Fruit fly (Drosophila melanogaster): Measurements from ENCODE around the gene Ank2.
A peak's percentile ranks its signal among the peaks of the same experiment; 100 is the strongest.

The Ank2 gene

DNA sequence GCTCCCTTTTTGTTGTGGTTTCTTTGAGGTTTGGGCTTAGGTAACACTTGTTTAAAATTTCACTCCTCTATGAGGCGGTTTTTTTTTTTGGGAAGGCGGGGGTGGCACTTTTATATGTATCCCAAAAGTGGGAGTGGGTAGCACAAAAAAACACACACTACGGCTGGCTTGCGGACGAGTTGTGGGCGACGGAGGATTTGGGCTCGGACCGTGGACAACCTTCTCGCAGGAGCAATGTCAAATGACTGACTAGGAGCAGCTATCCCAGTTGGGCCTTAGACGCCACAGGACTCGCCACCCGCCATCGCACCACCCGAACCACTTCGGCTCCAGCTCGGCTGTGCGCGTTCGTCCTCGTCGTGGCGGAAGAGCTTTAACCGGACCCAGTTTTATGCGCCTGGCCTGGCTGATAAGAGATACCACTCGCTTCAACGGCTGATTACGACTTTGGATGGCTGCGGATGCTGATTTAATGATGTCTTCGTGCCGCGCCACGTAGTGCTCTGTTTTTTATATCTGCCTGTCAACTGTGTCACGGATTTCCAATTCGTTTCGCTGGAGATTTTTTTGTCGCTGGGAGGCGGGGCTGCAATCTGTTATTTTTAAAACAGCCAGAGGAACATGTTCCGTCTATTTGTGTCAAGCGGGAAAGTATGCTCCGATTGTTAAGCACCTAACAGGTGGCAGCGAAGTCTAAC, at the start of gene Ank2:
Gene Ank2 (minus strand): TSS at position 533 of the 698 bp plus-strand sequence.
- no peak for TF ChIP-seq noc (tag; optimal IDR thresholded peaks at IDR 0.05)

DNA sequence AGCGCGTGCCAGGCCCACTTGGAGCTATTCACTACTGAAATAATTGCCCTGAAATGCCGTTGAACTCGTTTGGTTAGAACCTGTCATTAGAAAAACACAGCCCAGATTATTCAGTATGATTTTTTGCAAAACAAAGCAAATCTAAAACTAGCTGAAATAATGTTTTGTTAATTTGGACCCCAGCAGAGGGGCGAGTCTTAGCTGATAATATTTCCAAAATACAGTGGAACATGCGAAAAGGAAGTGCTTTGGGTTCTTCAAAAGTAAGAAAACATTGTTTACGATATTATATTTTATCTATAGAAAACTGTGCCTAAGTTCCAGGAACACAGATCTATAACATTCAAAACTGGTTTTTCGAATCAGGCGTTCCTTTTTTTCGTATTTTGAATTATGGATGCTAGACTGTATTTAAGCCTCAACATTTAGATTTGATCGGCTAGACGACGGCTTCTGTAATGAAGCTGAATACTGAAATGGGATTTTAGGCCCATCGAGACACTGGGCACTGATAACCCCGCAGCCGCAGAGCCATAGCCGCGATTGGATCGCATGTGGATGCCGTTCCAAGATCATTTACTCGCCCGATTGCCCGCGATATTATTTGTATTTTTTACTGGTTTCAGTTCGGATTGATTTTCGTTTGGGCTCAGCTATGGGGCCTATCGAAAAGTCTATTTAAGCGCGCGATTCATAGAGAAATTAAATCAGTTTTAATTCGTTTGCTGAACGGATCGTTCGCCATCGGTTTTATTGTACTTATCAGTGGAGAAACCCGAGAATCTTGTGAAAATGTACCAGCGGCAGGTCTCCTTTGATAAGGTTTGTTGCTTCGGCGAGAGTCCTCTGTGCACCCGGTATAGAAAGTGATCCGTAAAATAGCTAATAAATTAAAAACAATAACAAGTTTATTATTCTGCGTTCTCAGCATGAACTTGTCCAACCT, 41.9 kb upstream of the Ank2 start, which contains the start of gene Hn:
Gene Hn (plus strand): TSS at position 619 of the 946 bp plus-strand sequence.
- no peak for TF ChIP-seq noc (tag; optimal IDR thresholded peaks at IDR 0.05)

DNA sequence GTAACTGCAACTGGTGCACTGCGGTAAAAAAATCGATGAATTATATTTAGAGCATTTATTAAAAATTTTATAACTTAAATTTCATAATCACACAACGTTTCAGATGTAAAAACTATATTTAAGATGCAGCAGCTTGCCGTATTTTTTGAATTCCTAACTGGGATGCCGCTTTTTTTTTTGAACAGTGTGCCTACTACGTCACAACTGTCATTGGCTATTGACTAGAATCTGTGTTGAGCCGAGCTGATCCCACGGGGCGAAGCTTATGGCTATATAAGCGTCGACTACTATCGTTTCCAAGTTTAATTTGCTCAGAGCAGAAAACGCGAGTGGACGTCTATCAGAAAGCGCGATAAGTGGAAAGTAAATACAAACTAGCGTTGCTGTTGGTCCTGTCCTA, 35.9 kb upstream of the Ank2 start, which contains the start of gene CG7409:
Gene CG7409 (plus strand): TSS at position 301 of the 400 bp plus-strand sequence.
- TF ChIP-seq noc (tag; optimal IDR thresholded peaks at IDR 0.05) = no peak

DNA sequence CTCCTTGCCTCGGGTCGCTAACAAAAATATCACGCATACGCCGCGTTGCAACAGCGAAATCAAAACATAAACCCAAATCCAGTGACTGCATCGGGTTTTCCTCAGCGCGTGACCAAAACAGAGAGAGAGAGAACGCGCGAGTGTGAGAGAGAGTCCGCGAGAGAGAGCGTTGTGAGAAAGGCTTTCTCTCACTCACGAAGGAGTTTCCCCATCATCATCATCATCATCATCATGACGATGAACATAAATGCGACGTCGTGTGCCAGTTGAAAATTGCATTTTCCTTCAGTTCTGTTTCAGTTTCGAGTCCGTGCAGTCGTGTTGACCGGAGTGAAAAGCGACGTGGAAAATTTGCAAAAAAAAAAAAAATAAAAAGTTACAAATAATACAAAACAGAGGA, 28.8 kb upstream of the Ank2 start, which contains the start of gene CG13685:
Gene CG13685 (plus strand): TSS at position 301 of the 400 bp plus-strand sequence.
- TF ChIP-seq noc (tag; optimal IDR thresholded peaks at IDR 0.05) = no peak

DNA sequence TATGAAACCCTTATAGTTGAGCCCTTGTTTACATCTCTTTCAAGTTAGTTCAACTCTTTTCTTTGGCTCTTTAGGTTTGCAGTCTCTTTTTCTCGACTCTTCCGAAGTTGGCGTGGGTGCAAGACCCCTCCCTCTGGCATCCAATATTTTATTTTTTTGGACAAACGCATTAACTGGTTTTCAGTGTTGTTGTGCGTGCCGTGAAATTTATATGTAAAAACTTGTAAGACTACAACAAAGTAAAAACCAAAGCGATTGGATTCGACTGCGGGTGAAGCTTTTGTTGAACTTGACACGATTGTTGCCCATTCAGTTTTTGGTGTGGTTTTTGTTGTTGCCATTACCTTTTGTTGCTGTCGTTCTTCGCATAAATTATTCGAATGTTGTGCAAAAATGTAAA, 25.5 kb upstream of the Ank2 start:
- no peak for TF ChIP-seq noc (tag; optimal IDR thresholded peaks at IDR 0.05)

DNA sequence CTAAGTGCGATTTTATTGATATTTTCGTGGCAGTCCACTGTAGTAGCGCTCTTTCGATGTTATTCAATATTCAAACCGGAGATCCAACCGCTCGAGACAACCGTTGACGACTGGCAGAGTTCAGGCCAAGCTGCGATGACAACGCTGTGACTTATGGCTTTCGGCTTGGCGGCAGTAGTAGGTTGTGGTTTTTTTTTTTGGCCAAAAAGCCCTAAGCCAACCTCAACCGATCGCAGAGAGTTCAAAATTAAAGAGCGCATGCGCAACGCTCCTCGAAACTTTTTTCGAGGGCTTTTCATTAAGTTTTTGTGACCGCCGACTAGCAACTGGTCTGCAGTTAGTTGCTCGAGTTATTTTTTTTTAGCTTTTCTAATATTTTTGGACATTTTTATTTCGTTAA, 24.7 kb upstream of the Ank2 start, which contains the start of gene Snmp2:
Gene Snmp2 (minus strand): TSS at position 101 of the 400 bp plus-strand sequence.
- no peak for TF ChIP-seq noc (tag; optimal IDR thresholded peaks at IDR 0.05)

DNA sequence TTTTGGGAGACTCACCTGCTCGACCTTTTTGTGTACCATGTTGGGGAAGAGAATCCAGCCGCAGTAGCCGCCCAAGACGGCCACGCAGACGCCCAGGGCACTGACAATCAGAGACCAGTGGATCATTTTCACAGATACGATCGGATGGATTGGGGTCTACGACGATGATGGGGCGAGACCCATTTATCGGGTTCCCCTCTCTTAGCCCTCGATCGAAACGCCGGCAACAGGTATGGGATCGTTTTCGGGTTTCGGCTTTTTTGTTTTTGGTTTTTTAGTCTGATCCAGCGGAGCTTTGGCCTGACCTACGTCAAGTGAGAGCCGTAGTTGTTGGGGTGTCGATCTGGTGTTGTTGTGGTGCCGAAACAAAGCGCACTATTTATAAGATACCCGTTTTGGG, 23.8 kb upstream of the Ank2 start:
- TF ChIP-seq noc (tag; optimal IDR thresholded peaks at IDR 0.05) = no peak

DNA sequence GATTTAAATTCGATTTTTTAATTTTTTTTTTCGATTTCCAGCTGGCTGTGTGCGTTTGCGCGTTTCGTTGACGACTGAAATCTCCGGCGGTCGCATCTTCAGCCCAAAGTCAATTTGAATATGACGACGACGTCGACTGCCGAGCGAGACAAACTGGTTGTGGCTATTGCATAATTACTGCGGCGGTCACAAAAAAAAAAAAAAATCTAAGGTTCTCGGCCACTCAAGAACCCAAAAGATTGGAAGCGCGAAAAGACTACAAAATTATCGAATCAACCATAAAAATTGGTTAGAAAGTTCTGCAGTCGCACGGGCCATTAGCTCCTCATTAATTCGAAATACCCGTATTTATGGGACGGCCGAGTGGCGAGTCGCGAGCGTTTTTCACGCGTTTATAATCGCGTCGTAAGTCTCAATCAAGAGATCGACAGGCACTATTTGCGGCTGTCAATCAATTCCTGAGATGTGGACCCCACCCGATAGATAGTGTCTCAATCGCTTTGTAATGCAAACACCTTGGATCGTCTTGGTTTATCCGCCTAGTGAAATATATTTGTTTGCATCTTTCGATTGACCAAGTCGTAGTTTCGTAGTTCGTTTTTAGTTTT, 14.1 kb upstream of the Ank2 start, which contains the start of gene CG8492:
Gene CG8492 (minus strand): TSS at position 51 of the 608 bp plus-strand sequence.
- no peak for TF ChIP-seq noc (tag; optimal IDR thresholded peaks at IDR 0.05)

DNA sequence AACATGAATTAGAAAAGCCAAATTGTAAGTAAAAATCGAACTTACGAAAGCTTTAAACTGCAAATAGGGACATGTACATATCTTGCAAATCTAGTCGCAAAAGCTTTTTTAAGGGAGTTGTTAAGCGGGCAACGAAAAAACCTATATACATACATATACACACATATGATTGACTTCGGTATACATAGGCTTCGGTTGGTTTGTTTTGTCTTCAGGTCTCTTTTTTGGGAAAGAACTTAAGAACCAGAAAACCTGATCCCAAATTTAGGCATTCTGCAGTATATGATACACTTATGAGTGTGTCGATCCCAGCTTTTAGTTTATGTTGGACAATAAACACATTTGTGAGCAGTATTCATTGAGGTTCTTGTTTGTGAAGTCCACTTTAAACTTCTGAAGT, 8.5 kb upstream of the Ank2 start:
- no peak for TF ChIP-seq noc (tag; optimal IDR thresholded peaks at IDR 0.05)

DNA sequence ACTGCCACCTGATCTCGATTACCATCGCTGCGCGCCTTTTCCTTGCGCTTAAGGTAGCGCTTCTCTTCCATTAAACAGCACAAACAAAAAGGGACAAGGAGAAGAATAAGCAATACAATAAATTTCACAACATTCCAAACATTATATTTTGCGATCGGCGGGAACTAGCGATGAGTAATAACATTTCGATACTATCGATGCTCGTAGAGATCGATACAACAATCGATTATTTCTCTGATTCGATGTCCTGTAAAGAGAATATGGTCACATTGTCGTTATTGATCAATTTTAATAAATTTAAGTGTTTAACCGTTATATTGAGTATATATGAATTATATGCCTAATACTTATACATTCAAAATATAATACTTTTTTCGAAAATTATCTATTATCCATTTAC, 8.1 kb upstream of the Ank2 start, which contains the start of gene CG7457:
Gene CG7457 (minus strand): TSS at position 189 of the 400 bp plus-strand sequence.
- TF ChIP-seq noc (tag; optimal IDR thresholded peaks at IDR 0.05) = no peak

DNA sequence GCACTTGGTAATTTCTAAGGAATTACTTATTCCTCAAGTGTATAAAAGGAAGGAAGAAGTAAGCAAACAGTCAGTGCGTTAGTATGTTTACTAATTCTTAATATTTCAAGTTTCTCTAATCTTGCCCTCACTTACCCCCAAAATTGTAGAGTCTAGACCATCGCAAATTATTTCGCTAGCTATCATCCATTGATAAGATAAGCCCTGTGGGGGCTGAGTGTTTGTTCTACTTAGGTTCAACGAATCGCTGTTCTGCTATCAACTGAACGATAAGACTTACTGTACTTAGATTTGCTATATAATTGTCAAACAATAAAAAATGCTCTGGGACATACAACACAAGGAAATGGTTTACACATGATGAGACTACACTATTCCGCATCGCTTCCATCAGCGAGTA, 3.3 kb upstream of the Ank2 start:
- peak; percentile 58 for TF ChIP-seq noc (tag; optimal IDR thresholded peaks at IDR 0.05)

DNA sequence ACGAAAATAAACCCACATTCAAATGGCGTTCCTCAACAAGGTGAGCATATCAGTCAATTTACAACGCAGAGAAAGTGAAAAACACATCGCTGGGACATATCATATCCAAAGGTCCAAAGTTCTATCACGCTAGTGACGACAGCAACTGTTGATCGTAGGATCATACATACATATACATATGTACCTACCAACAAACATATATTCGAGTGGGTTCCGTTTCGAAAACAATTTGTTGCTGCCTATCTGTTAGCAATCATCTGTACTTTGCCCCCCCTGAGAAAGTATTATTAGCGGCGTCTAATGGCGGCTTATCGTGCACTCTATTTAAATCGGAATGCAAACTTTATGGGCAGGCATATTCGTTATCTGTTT, 1.2 kb upstream of the Ank2 start:
- TF ChIP-seq noc (tag; optimal IDR thresholded peaks at IDR 0.05) = no peak

DNA sequence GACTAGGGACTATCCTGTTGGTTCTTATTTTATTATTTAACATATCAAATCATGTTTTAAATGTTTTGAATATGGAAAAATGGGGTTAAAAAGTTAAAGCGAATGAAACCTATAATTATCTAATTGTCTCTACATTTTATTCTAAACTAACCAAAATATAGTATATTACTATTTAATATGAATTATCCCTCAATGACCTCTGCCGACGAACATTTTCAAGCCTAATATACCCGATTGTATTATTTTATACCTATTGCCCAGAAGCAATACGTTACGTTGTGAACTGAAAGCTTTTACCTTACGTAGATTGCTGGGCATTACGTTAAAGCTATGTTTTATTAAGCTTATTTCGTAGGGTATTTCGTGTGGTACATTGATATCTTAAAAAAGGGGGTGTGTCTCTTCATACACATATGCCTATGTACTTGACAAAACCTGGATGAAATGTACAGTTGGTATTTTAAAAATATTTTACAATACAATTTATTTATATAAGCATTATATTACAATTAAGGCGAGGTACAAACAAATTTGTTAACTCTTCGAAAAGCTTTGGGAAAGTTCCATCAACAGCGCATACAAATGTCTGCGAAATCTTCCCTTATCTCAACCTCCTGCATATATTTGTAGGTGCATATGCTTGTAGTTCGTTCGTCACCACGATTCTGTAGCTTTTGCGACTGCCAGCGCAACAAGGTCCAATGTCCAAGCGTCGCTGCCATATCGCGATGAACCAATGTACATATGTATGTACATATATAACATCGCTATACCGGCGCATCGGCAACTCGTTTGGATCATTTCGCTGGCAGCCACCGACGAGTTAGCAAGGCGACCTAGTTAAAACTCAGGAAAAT, 594 bp upstream of the Ank2 start, which contains the start of gene Mcad:
Gene Mcad (plus strand): TSS at position 790 of the 857 bp plus-strand sequence.
- peak; percentile 95 for TF ChIP-seq noc (tag; optimal IDR thresholded peaks at IDR 0.05)

DNA sequence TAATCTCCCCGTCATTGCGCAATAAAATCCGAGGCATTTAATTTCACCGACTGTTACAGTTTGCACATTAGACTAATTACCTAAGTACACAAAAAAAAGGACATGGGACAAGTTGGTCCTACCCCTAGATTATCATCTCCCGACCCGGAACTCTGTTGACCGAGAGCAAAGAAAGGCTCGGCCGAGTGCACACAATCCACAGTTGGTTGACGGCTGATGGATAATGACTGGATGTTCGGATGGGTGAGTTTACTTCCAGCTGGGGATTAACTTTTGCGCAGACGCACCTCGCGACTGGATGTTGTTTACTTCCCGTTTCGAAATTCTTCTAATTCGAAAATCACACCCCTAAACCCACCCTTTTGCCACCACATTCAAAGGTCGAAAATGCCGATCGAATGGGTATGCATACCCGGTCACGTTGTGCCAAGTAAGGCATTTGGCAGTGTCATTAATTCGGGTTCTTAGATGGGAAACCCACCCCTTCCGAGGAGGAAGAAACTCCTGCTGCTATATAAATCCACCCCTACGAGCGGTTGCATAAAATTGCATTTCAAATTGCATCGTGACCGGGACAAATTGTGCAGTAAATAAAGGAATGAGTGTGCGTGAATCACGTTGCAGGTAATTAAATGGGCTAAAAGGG, 3.8 kb downstream of the Ank2 start:
- no peak for TF ChIP-seq noc (tag; optimal IDR thresholded peaks at IDR 0.05)
